Worm (Caenorhabditis elegans) whole organism, young adult: ENCODE results near the gene F23F12.13.

ENCODE experiments used
- C06A6.2 ChIP-seq: fragments of 200-800 bp; sonication (Bioruptor generic); conservative IDR thresholded peaks from 2 replicates; pipeline ENCODE4 v1.3.6; 2022; ENCODE audit warnings: missing genetic modification characterization, missing compliant biosample characterization
- D2030.7 ChIP-seq: fragments of 200-800 bp; sonication (Bioruptor generic); IDR thresholded peaks from 2 replicates; pipeline ENCODE4 v1.3.6; 2022; ENCODE audit warnings: missing genetic modification reagents, missing genetic modification characterization, missing compliant biosample characterization
- F10E7.11 ChIP-seq: sonication (generic microtip); optimal IDR thresholded peaks from 2 replicates; lab custom pipeline; 2017; ENCODE audit warnings: mild to moderate bottlenecking, missing genetic modification characterization, moderate library complexity, missing compliant biosample characterization
- F23B12.7 ChIP-seq: sonication (generic microtip); optimal IDR thresholded peaks from 2 replicates; lab custom pipeline; 2017; ENCODE audit warnings: missing genetic modification characterization, mild to moderate bottlenecking, missing compliant biosample characterization, antibody characterized with exemption, moderate library complexity; ENCODE audit not compliant: insufficient read depth
- K11D2.4 ChIP-seq: fragments of 200-800 bp; sonication (Bioruptor generic); IDR thresholded peaks from 2 replicates; pipeline ENCODE4 v1.3.6; 2022; ENCODE audit warnings: missing genetic modification reagents, missing genetic modification characterization, missing compliant biosample characterization
- Y53G8AR.9 ChIP-seq: fragments of 200-800 bp; sonication (Bioruptor generic); conservative IDR thresholded peaks from 2 replicates; pipeline ENCODE4 v1.3.6; 2022; ENCODE audit warnings: missing genetic modification reagents, missing genetic modification characterization, missing compliant biosample characterization
- ZK185.1 ChIP-seq: sonication (generic microtip); optimal IDR thresholded peaks from 2 replicates; lab custom pipeline; 2016; ENCODE audit warnings: mild to moderate bottlenecking, missing genetic modification characterization, missing compliant biosample characterization; ENCODE audit not compliant: poor library complexity, severe bottlenecking
- ama-1 ChIP-seq, 3 experiments: fragments of 150-350 bp in 1 of 3; sonication (generic microtip) in 2 of 3; optimal IDR thresholded peaks; 2 replicates each; lab custom pipeline; 2014 to 2018; ENCODE audit warnings: missing biosample characterization in 2 of 3, missing genetic modification characterization in 2 of 3, missing genetic modification reagents in 2 of 3
- aptf-3 ChIP-seq: fragments of 200-800 bp; sonication (Bioruptor generic); IDR thresholded peaks from 2 replicates; pipeline ENCODE4 v1.3.6; 2022; ENCODE audit warnings: missing genetic modification characterization, missing compliant biosample characterization
- athp-1 ChIP-seq: sonication (generic microtip); optimal IDR thresholded peaks from 2 replicates; lab custom pipeline; 2017; ENCODE audit warnings: mild to moderate bottlenecking, missing genetic modification characterization, missing compliant biosample characterization
- ccch-3 ChIP-seq: fragments of 200-800 bp; sonication (Bioruptor generic); optimal IDR thresholded peaks from 2 replicates; lab custom pipeline; 2018; ENCODE audit warnings: mild to moderate bottlenecking, missing genetic modification characterization, missing compliant biosample characterization
- chd-7 ChIP-seq: sonication (generic microtip); optimal IDR thresholded peaks from 2 replicates; lab custom pipeline; 2016; ENCODE audit warnings: mild to moderate bottlenecking, missing genetic modification characterization, moderate library complexity, missing compliant biosample characterization
- dpff-1 ChIP-seq: sonication (generic microtip); optimal IDR thresholded peaks from 2 replicates; lab custom pipeline; 2017; ENCODE audit warnings: mild to moderate bottlenecking, missing genetic modification characterization, missing compliant biosample characterization
- efl-1 ChIP-seq: fragments of 150-350 bp; optimal IDR thresholded peaks from 2 replicates; lab custom pipeline; 2014; ENCODE audit warnings: missing biosample characterization, missing genetic modification reagents, missing genetic modification characterization
- egl-44 ChIP-seq: fragments of 200-800 bp; sonication (Bioruptor generic); IDR thresholded peaks from 2 replicates; pipeline ENCODE4 v1.3.6; 2022; ENCODE audit warnings: missing genetic modification reagents, missing genetic modification characterization, missing compliant biosample characterization
- egrh-3 ChIP-seq: fragments of 200-800 bp; sonication (Bioruptor generic); IDR thresholded peaks from 2 replicates; pipeline ENCODE4 v1.3.6; 2022; ENCODE audit warnings: missing genetic modification reagents, missing genetic modification characterization, missing compliant biosample characterization
- fkh-3 ChIP-seq: sonication (generic microtip); optimal IDR thresholded peaks from 2 replicates; lab custom pipeline; 2016; ENCODE audit warnings: mild to moderate bottlenecking, missing genetic modification characterization, missing compliant biosample characterization
- gei-17 ChIP-seq: fragments of 200-800 bp; sonication (Bioruptor generic); optimal IDR thresholded peaks from 2 replicates; lab custom pipeline; 2018; ENCODE audit warnings: mild to moderate bottlenecking, missing genetic modification characterization, missing compliant biosample characterization
- hlh-26 ChIP-seq: fragments of 200-800 bp; sonication (Bioruptor generic); conservative IDR thresholded peaks from 2 replicates; pipeline ENCODE4 v1.3.6; 2022; ENCODE audit warnings: missing genetic modification reagents, missing genetic modification characterization, missing compliant biosample characterization
- hmg-1.2 ChIP-seq: fragments of 200-800 bp; sonication (Bioruptor generic); IDR thresholded peaks from 2 replicates; pipeline ENCODE4 v1.3.6; 2022; ENCODE audit warnings: missing genetic modification reagents, missing genetic modification characterization, missing compliant biosample characterization
- hmg-20 ChIP-seq: fragments of 200-800 bp; sonication (Bioruptor generic); IDR thresholded peaks from 2 replicates; pipeline ENCODE4 v1.3.6; 2022; ENCODE audit warnings: missing genetic modification reagents, missing genetic modification characterization, missing compliant biosample characterization
- let-607 ChIP-seq, 2 experiments: fragments of 200-800 bp in 1 of 2; sonication (Bioruptor generic) in 1 of 2; sonication (generic microtip) in 1 of 2; optimal IDR thresholded peaks; 2 replicates each; lab custom pipeline; 2016 to 2018; ENCODE audit warnings: mild to moderate bottlenecking in 2 of 2, missing compliant biosample characterization in 2 of 2, missing genetic modification characterization in 2 of 2, moderate library complexity in 2 of 2, missing genotype in 1 of 2
- lir-1 ChIP-seq: fragments of 200-800 bp; sonication (Bioruptor generic); conservative IDR thresholded peaks from 2 replicates; pipeline ENCODE4 v1.3.6; 2022; ENCODE audit warnings: missing genetic modification reagents, missing genetic modification characterization, missing compliant biosample characterization
- madf-10 ChIP-seq: sonication (generic microtip); optimal IDR thresholded peaks from 2 replicates; lab custom pipeline; 2016; ENCODE audit warnings: mild to moderate bottlenecking, missing genetic modification characterization, missing compliant biosample characterization
- madf-6 ChIP-seq: fragments of 200-800 bp; sonication (Bioruptor generic); IDR thresholded peaks from 2 replicates; pipeline ENCODE4 v1.3.6; 2022; ENCODE audit warnings: missing genetic modification reagents, missing genetic modification characterization, missing compliant biosample characterization
- madf-8 ChIP-seq: fragments of 200-800 bp; sonication (Bioruptor generic); conservative IDR thresholded peaks from 2 replicates; pipeline ENCODE4 v1.3.6; 2022; ENCODE audit warnings: missing genetic modification reagents, missing genetic modification characterization, missing compliant biosample characterization
- mes-4 ChIP-seq: sonication (generic microtip); optimal IDR thresholded peaks from 2 replicates; lab custom pipeline; 2016; ENCODE audit warnings: missing genotype, missing genetic modification characterization, missing compliant biosample characterization
- nfya-2 ChIP-seq: fragments of 200-800 bp; sonication (Bioruptor generic); IDR thresholded peaks from 2 replicates; pipeline ENCODE4 v1.3.6; 2022; ENCODE audit warnings: missing genetic modification reagents, missing genetic modification characterization, missing compliant biosample characterization
- nhr-27 ChIP-seq: fragments of 200-800 bp; sonication (Bioruptor generic); optimal IDR thresholded peaks from 2 replicates; lab custom pipeline; 2018; ENCODE audit warnings: mild to moderate bottlenecking, missing genetic modification characterization, moderate library complexity, missing compliant biosample characterization
- pha-4 ChIP-seq: fragments of 150-350 bp; sonication (generic microtip); optimal IDR thresholded peaks from 2 replicates; lab custom pipeline; 2014; ENCODE audit warnings: missing biosample characterization, missing genetic modification reagents, missing genetic modification characterization
- rpc-1 ChIP-seq, 2 experiments: fragments of 150-350 bp in 1 of 2; sonication (generic microtip) in 1 of 2; optimal IDR thresholded peaks; 2 replicates each; lab custom pipeline; 2014 to 2018; ENCODE audit warnings: missing biosample characterization in 1 of 2, missing genetic modification characterization in 1 of 2, missing genetic modification reagents in 1 of 2, missing genotype in 1 of 2
- snpc-1.3 ChIP-seq: sonication (generic microtip); optimal IDR thresholded peaks from 2 replicates; lab custom pipeline; 2017; ENCODE audit warnings: missing genetic modification characterization, mild to moderate bottlenecking, missing compliant biosample characterization, antibody characterized with exemption, moderate library complexity, missing genotype, missing genetic modification reagents; ENCODE audit not compliant: insufficient read depth
- snpc-3.4 ChIP-seq: sonication (generic microtip); optimal IDR thresholded peaks from 2 replicates; lab custom pipeline; 2017; ENCODE audit warnings: missing genetic modification characterization, mild to moderate bottlenecking, missing compliant biosample characterization, antibody characterized with exemption, moderate library complexity, missing genotype, missing genetic modification reagents
- snpc-4 ChIP-seq, 5 experiments: fragments of 150-350 bp in 1 of 5; sonication (generic microtip) in 4 of 5; optimal IDR thresholded peaks; 2 replicates each; lab custom pipeline; 2014 to 2018; ENCODE audit warnings: missing genetic modification characterization in 5 of 5, missing biosample characterization in 3 of 5, antibody characterized with exemption in 2 of 5, mild to moderate bottlenecking in 2 of 5, missing compliant biosample characterization in 2 of 5, missing genotype in 2 of 5, moderate library complexity in 2 of 5, missing genetic modification reagents in 1 of 5
- tbp1 ChIP-seq: fragments of 200-800 bp; sonication (Bioruptor generic); optimal IDR thresholded peaks from 2 replicates; lab custom pipeline; 2018; ENCODE audit warnings: mild to moderate bottlenecking, missing genetic modification characterization, missing compliant biosample characterization
- tbx-9 ChIP-seq: sonication (generic microtip); optimal IDR thresholded peaks from 2 replicates; lab custom pipeline; 2016; ENCODE audit warnings: borderline replicate concordance, missing genetic modification characterization, inconsistent platforms, missing compliant biosample characterization
- tlf-1 ChIP-seq: fragments of 200-800 bp; sonication (Bioruptor generic); optimal IDR thresholded peaks from 2 replicates; lab custom pipeline; 2018; ENCODE audit warnings: mild to moderate bottlenecking, missing genetic modification characterization, missing compliant biosample characterization
- ztf-18 ChIP-seq: sonication (generic microtip); optimal IDR thresholded peaks from 2 replicates; lab custom pipeline; 2016; ENCODE audit warnings: missing genotype, mild to moderate bottlenecking, missing genetic modification characterization, missing compliant biosample characterization
- ztf-26 ChIP-seq: sonication (generic microtip); optimal IDR thresholded peaks from 2 replicates; lab custom pipeline; 2017; ENCODE audit warnings: missing genetic modification characterization, missing compliant biosample characterization
- ztf-6 ChIP-seq: fragments of 200-800 bp; sonication (Bioruptor generic); IDR thresholded peaks from 2 replicates; pipeline ENCODE4 v1.3.6; 2022; ENCODE audit warnings: missing genetic modification reagents, missing genetic modification characterization, missing compliant biosample characterization

F23F12.13 gene

DNA sequence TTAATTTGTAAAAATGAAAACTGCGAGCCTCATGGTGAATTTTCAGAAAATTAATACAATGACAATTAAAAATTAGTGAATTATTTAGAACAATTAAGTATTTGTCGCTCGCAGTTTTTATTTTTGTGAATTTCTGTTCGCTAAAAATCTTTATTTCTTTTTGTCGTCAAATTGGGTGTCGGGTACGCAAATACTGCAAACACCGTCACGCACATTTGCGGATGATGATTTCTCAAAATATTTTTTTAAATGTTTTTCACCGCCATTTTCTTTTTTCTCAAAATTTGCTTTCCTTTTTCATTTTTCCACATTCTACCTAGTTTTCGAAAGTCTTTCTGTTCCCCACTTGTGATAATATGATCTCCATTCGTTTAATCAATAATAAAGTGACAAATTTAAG, 6.6 kb upstream of the F23F12.13 start (continued):
- TF ChIP-seq ama-1 (optimal IDR thresholded peaks at IDR 0.05; lab: Kevin White, UChicago) (no peak), ama-1 (GFP tag; optimal IDR thresholded peaks at IDR 0.05; lab: Kevin White, UChicago) (no peak), hmg-20 (GFP tag; lab: Robert Waterston, UW) (no peak), hlh-26 (GFP tag; lab: Robert Waterston, UW) (no peak), egl-44 (GFP tag; lab: Robert Waterston, UW) (no peak), D2030.7 (GFP tag; lab: Robert Waterston, UW) (no peak), nfya-2 (GFP tag; lab: Robert Waterston, UW) (no peak), snpc-1.3 (peak; percentile 73), lir-1 (GFP tag; lab: Robert Waterston, UW) (no peak), C06A6.2 (GFP tag; lab: Robert Waterston, UW) (no peak)

DNA sequence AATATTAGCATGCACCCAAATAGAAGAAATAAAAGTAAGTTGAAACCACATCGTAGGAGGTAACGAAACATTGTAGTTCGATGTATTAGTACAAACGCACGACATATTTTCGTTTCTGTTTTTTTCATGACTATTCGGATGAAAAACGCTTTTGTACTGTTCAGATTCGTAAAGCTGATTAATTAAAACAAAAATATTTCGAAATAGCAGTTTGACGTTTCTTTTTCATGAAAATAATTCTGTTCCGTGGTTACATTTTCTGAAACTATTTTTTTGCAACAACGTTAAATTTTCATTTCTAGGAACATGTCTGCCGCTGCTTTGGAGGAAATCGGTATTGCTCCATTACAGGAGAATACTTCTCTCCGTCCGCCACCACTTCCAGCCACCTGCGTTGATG, 6.0 kb upstream of the F23F12.13 start, which contains the start of gene rpt-3:
Gene rpt-3, plus strand, starts transcription at position 301 of the 400 bp plus-strand sequence.
- TF ChIP-seq madf-6 (GFP tag; lab: Robert Waterston, UW) = peak; percentile 33
- TF ChIP-seq snpc-1.3 = no peak
- no peak for TF ChIP-seq efl-1
- TF ChIP-seq Y53G8AR.9 (GFP tag; lab: Robert Waterston, UW) = no peak

DNA sequence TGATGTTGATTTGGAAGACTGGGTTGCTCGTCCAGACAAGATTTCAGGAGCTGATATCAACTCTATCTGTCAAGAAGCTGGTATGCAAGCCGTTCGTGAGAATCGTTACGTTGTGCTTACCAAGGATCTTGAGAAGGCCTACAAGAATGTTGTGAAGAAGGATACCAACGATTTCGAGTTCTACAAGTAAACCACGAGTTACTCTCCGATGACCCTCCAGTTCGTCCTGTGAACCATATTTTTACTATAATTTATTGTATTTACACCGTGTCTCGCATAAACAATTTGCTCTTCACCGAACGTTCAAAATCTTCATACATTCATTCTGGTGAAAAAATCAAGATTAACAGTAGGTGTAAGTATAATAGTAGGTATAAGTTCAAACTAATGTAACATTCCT, 4.5 kb upstream of the F23F12.13 start:
- TF ChIP-seq snpc-1.3 (no peak), F23B12.7 (tag; lab: Kevin White, UChicago) (no peak), ztf-26 (tag; lab: Kevin White, UChicago) (no peak), ztf-6 (GFP tag; lab: Robert Waterston, UW) (no peak), ZK185.1 (no peak), mes-4 (tag; lab: Kevin White, UChicago) (no peak), gei-17 (GFP tag; lab: Kevin White, UChicago) (no peak), snpc-3.4 (tag; lab: Kevin White, UChicago) (no peak), ccch-3 (no peak), D2030.7 (GFP tag; lab: Robert Waterston, UW) (no peak), fkh-3 (tag; lab: Kevin White, UChicago) (no peak), madf-10 (no peak), tlf-1 (GFP tag; lab: Kevin White, UChicago) (no peak), athp-1 (tag; lab: Kevin White, UChicago) (no peak), tbx-9 (tag; lab: Kevin White, UChicago) (no peak), F10E7.11 (no peak), ztf-18 (tag; lab: Kevin White, UChicago) (no peak)
- TF ChIP-seq, all 124 proteins: peak for 0

DNA sequence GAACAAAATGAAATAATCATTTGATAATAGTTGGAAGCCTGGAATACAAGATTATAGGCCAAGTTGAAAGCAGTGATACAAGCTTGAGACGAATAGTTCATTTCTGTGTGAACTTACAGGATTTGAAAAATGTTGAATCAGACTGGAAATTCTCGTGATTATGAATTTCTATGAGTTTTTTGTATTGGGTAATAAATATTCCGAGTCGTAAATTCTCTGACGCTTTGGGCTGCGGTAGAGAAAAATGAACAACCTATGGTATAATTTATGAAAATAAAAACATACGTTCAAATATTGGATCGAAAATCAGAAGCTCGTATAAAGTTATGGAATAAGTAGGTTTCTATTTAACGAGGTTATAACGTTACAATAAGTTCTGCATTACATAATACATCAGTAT, 2.7 kb upstream of the F23F12.13 start, which contains the start of gene srb-11:
Gene srb-11, minus strand, starts transcription at position 101 of the 400 bp plus-strand sequence.
- no peak for TF ChIP-seq hmg-20 (GFP tag; lab: Robert Waterston, UW)
- TF ChIP-seq K11D2.4 (GFP tag; lab: Robert Waterston, UW) = no peak
- no peak for TF ChIP-seq let-607 (tag; optimal IDR thresholded peaks at IDR 0.05; lab: Kevin White, UChicago)
- TF ChIP-seq dpff-1 (tag; lab: Kevin White, UChicago) = no peak
- TF ChIP-seq pha-4 (tag; lab: Kevin White, UChicago) = no peak
- TF ChIP-seq hmg-1.2 (GFP tag; lab: Robert Waterston, UW) = no peak
- TF ChIP-seq C06A6.2 (GFP tag; lab: Robert Waterston, UW) = no peak
- no peak for TF ChIP-seq ccch-3
- TF ChIP-seq egl-44 (GFP tag; lab: Robert Waterston, UW) = no peak
- no peak for TF ChIP-seq egrh-3
- no peak for TF ChIP-seq tbp1
- no peak for TF ChIP-seq madf-8 (GFP tag; lab: Robert Waterston, UW)
- TF ChIP-seq snpc-4 (GFP tag; optimal IDR thresholded peaks at IDR 0.05; lab: Kevin White, UChicago) = no peak
- no peak for TF ChIP-seq snpc-4 (tag; optimal IDR thresholded peaks at IDR 0.05; lab: Kevin White, UChicago)
- TF ChIP-seq nhr-27 (tag; lab: Kevin White, UChicago) = no peak
- TF ChIP-seq chd-7 = no peak
- no peak for TF ChIP-seq rpc-1 (optimal IDR thresholded peaks at IDR 0.05; lab: Kevin White, UChicago)
- TF ChIP-seq rpc-1 (tag; optimal IDR thresholded peaks at IDR 0.05; lab: Kevin White, UChicago) = no peak
- no peak for TF ChIP-seq aptf-3 (GFP tag; lab: Robert Waterston, UW)
